Worm (Caenorhabditis elegans) whole organism, L4 larva: ENCODE data around the gene egg-3.
A peak's percentile ranks its signal among the peaks of the same experiment; 100 is the strongest.

ENCODE experiments used
- F26F4.8 ChIP-seq: fragments of 200-800 bp; sonication (Bioruptor generic); conservative IDR thresholded peaks from 2 replicates; pipeline ENCODE4 v1.3.6; 2022; ENCODE audit warnings: missing genetic modification characterization, missing compliant biosample characterization
- F49E8.2 ChIP-seq: sonication (generic microtip); optimal IDR thresholded peaks from 2 replicates; lab custom pipeline; 2016; ENCODE audit warnings: missing compliant biosample characterization, mild to moderate bottlenecking, missing genetic modification characterization, borderline replicate concordance
- ZK337.2 ChIP-seq: fragments of 200-800 bp; sonication (Bioruptor generic); IDR thresholded peaks from 2 replicates; pipeline ENCODE4 v1.3.6; 2022; ENCODE audit warnings: missing genetic modification reagents, missing genetic modification characterization, missing compliant biosample characterization
- ZK546.5 ChIP-seq, 2 experiments: sonication (generic microtip); optimal IDR thresholded peaks; 2 replicates each; lab custom pipeline; 2017; ENCODE audit warnings: missing biosample characterization in 2 of 2, missing genetic modification characterization in 2 of 2
- aly-2 ChIP-seq: sonication (generic microtip); optimal IDR thresholded peaks from 2 replicates; lab custom pipeline; 2018; ENCODE audit warnings: missing biosample characterization, missing genetic modification characterization
- arid-1 ChIP-seq: fragments of 200-800 bp; sonication (Bioruptor generic); conservative IDR thresholded peaks from 2 replicates; pipeline ENCODE4 v1.3.6; 2022; ENCODE audit warnings: missing genetic modification reagents, missing genetic modification characterization, missing compliant biosample characterization
- attf-4 ChIP-seq: sonication (generic microtip); optimal IDR thresholded peaks from 3 replicates; lab custom pipeline; 2017; ENCODE audit warnings: missing biosample characterization, missing genetic modification characterization
- ceh-32 ChIP-seq: sonication (generic microtip); optimal IDR thresholded peaks from 2 replicates; lab custom pipeline; 2016; ENCODE audit warnings: mild to moderate bottlenecking, missing genetic modification characterization, missing compliant biosample characterization; ENCODE audit not compliant: poor library complexity
- ceh-44 ChIP-seq: fragments of 200-800 bp; sonication (Bioruptor generic); IDR thresholded peaks from 2 replicates; pipeline ENCODE4 v1.3.6; 2022; ENCODE audit warnings: missing genetic modification reagents, missing genetic modification characterization, missing compliant biosample characterization
- ceh-62 ChIP-seq: sonication (generic microtip); optimal IDR thresholded peaks from 2 replicates; lab custom pipeline; 2017; ENCODE audit warnings: missing biosample characterization, missing genetic modification characterization
- ceh-82 ChIP-seq: sonication (generic microtip); optimal IDR thresholded peaks from 2 replicates; lab custom pipeline; 2017; ENCODE audit warnings: missing biosample characterization, missing genetic modification characterization
- daf-12 ChIP-seq: fragments of 150-350 bp; optimal IDR thresholded peaks from 2 replicates; lab custom pipeline; 2014; ENCODE audit warnings: missing biosample characterization, missing genetic modification reagents, missing genetic modification characterization
- daf-8 ChIP-seq: fragments of 200-800 bp; sonication (Bioruptor generic); IDR thresholded peaks from 2 replicates; pipeline ENCODE4 v1.3.6; 2022; ENCODE audit warnings: missing genetic modification characterization, missing compliant biosample characterization
- dmd-6 ChIP-seq: fragments of 200-800 bp; sonication (Bioruptor generic); IDR thresholded peaks from 2 replicates; pipeline ENCODE4 v1.3.6; 2022; ENCODE audit warnings: missing genetic modification reagents, missing genetic modification characterization, missing compliant biosample characterization
- dpl-1 ChIP-seq: fragments of 150-350 bp; optimal IDR thresholded peaks from 2 replicates; lab custom pipeline; 2014; ENCODE audit warnings: missing biosample characterization, missing genetic modification reagents, missing genetic modification characterization
- dve-1 ChIP-seq: sonication (generic microtip); optimal IDR thresholded peaks from 2 replicates; lab custom pipeline; 2017; ENCODE audit warnings: antibody characterized with exemption, mild to moderate bottlenecking, missing genetic modification characterization, missing compliant biosample characterization; ENCODE audit not compliant: insufficient read depth
- egl-43 ChIP-seq: fragments of 200-800 bp; sonication (Bioruptor generic); IDR thresholded peaks from 2 replicates; pipeline ENCODE4 v1.3.6; 2022; ENCODE audit warnings: missing genetic modification reagents, missing genetic modification characterization, missing compliant biosample characterization
- hmg-1.1 ChIP-seq: fragments of 200-800 bp; sonication (Bioruptor generic); IDR thresholded peaks from 2 replicates; pipeline ENCODE4 v1.3.6; 2022; ENCODE audit warnings: missing genetic modification reagents, missing genetic modification characterization, missing compliant biosample characterization
- jun-1 ChIP-seq: fragments of 150-350 bp; optimal IDR thresholded peaks from 2 replicates; lab custom pipeline; 2014; ENCODE audit warnings: missing biosample characterization, missing genetic modification reagents, missing genetic modification characterization
- lim-7 ChIP-seq: fragments of 200-800 bp; sonication (Bioruptor generic); IDR thresholded peaks from 2 replicates; pipeline ENCODE4 v1.3.6; 2022; ENCODE audit warnings: missing genetic modification characterization, missing compliant biosample characterization
- lin-1 ChIP-seq: fragments of 200-800 bp; sonication (Bioruptor generic); IDR thresholded peaks from 2 replicates; pipeline ENCODE4 v1.3.6; 2022; ENCODE audit warnings: missing genetic modification reagents, missing genetic modification characterization, missing compliant biosample characterization
- lin-15B ChIP-seq: fragments of 150-350 bp; sonication (generic microtip); optimal IDR thresholded peaks from 3 replicates; lab custom pipeline; 2014; ENCODE audit warnings: missing biosample characterization, missing genetic modification characterization
- lin-38 ChIP-seq: fragments of 200-800 bp; sonication (Bioruptor generic); IDR thresholded peaks from 2 replicates; pipeline ENCODE4 v1.3.6; 2022; ENCODE audit warnings: missing genetic modification reagents, missing genetic modification characterization, missing compliant biosample characterization
- lin-39 ChIP-seq: fragments of 150-350 bp; optimal IDR thresholded peaks from 2 replicates; lab custom pipeline; 2014; ENCODE audit warnings: missing biosample characterization, missing genetic modification reagents, missing genetic modification characterization
- lir-3 ChIP-seq: sonication (generic microtip); optimal IDR thresholded peaks from 2 replicates; lab custom pipeline; 2016; ENCODE audit warnings: mild to moderate bottlenecking, missing genetic modification characterization, missing compliant biosample characterization
- lsy-2 ChIP-seq, 2 experiments: fragments of 150-350 bp in 1 of 2; sonication (generic microtip) in 1 of 2; optimal IDR thresholded peaks; 2 replicates each; lab custom pipeline; 2014 to 2017; ENCODE audit warnings: missing biosample characterization in 2 of 2, missing genetic modification characterization in 2 of 2
- madf-5 ChIP-seq, 2 experiments: fragments of 200-800 bp; sonication (Bioruptor generic); IDR thresholded peaks; 2 replicates each; pipeline ENCODE4 v1.3.6; 2022; ENCODE audit warnings: missing compliant biosample characterization in 2 of 2, missing genetic modification characterization in 2 of 2
- madf-9 ChIP-seq: fragments of 200-800 bp; sonication (Bioruptor generic); conservative IDR thresholded peaks from 2 replicates; pipeline ENCODE4 v1.3.6; 2022; ENCODE audit warnings: missing genetic modification reagents, missing genetic modification characterization, missing compliant biosample characterization
- mdt-29 ChIP-seq: fragments of 200-800 bp; sonication (Bioruptor generic); IDR thresholded peaks from 2 replicates; pipeline ENCODE4 v1.3.6; 2022; ENCODE audit warnings: missing genetic modification reagents, missing genetic modification characterization, missing compliant biosample characterization
- mep-1 ChIP-seq: fragments of 150-350 bp; sonication (generic microtip); optimal IDR thresholded peaks from 3 replicates; lab custom pipeline; 2014; ENCODE audit warnings: missing biosample characterization, missing genetic modification characterization
- mes-2 ChIP-seq: sonication (generic microtip); optimal IDR thresholded peaks from 2 replicates; lab custom pipeline; 2016; ENCODE audit warnings: missing genotype, mild to moderate bottlenecking, missing genetic modification characterization, missing compliant biosample characterization; ENCODE audit not compliant: poor library complexity, severe bottlenecking
- mxl-2 ChIP-seq: fragments of 200-800 bp; sonication (Bioruptor generic); conservative IDR thresholded peaks from 2 replicates; pipeline ENCODE4 v1.3.6; 2022; ENCODE audit warnings: missing genetic modification reagents, missing genetic modification characterization, missing compliant biosample characterization
- mxl-3 ChIP-seq: fragments of 200-800 bp; sonication (Bioruptor generic); optimal IDR thresholded peaks from 2 replicates; lab custom pipeline; 2018; ENCODE audit warnings: mild to moderate bottlenecking, missing genetic modification characterization, missing compliant biosample characterization
- nhr-10 ChIP-seq: fragments of 150-350 bp; optimal IDR thresholded peaks from 2 replicates; lab custom pipeline; 2014; ENCODE audit warnings: missing biosample characterization, missing genetic modification characterization
- nhr-102 ChIP-seq: sonication (generic microtip); optimal IDR thresholded peaks from 2 replicates; lab custom pipeline; 2016; ENCODE audit warnings: mild to moderate bottlenecking, missing genetic modification characterization, moderate library complexity, missing compliant biosample characterization
- nhr-111 ChIP-seq: fragments of 200-800 bp; sonication (Bioruptor generic); optimal IDR thresholded peaks from 2 replicates; lab custom pipeline; 2018; ENCODE audit warnings: mild to moderate bottlenecking, missing genetic modification characterization, missing compliant biosample characterization
- nhr-41 ChIP-seq: fragments of 200-800 bp; sonication (Bioruptor generic); IDR thresholded peaks from 2 replicates; pipeline ENCODE4 v1.3.6; 2022; ENCODE audit warnings: missing genetic modification reagents, missing genetic modification characterization, missing compliant biosample characterization
- nhr-77 ChIP-seq: fragments of 150-350 bp; optimal IDR thresholded peaks from 2 replicates; lab custom pipeline; 2014; ENCODE audit warnings: missing biosample characterization, missing genetic modification characterization
- pqm-1 ChIP-seq: sonication (generic microtip); optimal IDR thresholded peaks from 2 replicates; lab custom pipeline; 2017; ENCODE audit warnings: missing biosample characterization, missing genetic modification characterization
- rbr-2 ChIP-seq: sonication (generic microtip); optimal IDR thresholded peaks from 2 replicates; lab custom pipeline; 2016; ENCODE audit warnings: missing genotype, missing genetic modification characterization, missing compliant biosample characterization
- sdz-12 ChIP-seq: fragments of 200-800 bp; sonication (Bioruptor generic); optimal IDR thresholded peaks from 2 replicates; lab custom pipeline; 2018; ENCODE audit warnings: mild to moderate bottlenecking, missing genetic modification characterization, missing compliant biosample characterization
- skn-1 ChIP-seq: fragments of 150-350 bp; optimal IDR thresholded peaks from 2 replicates; lab custom pipeline; 2014; ENCODE audit warnings: missing biosample characterization, missing genetic modification characterization
- snpc-4 ChIP-seq: fragments of 150-350 bp; optimal IDR thresholded peaks from 2 replicates; lab custom pipeline; 2014; ENCODE audit warnings: missing biosample characterization, missing genetic modification characterization
- tag-97 ChIP-seq: fragments of 200-800 bp; sonication (Bioruptor generic); IDR thresholded peaks from 2 replicates; pipeline ENCODE4 v1.3.6; 2022; ENCODE audit warnings: missing genetic modification characterization, missing compliant biosample characterization
- unc-39 ChIP-seq: sonication (generic microtip); optimal IDR thresholded peaks from 2 replicates; lab custom pipeline; 2017; ENCODE audit warnings: missing biosample characterization, missing genetic modification characterization
- vab-7 ChIP-seq: fragments of 200-800 bp; sonication (Bioruptor generic); IDR thresholded peaks from 2 replicates; pipeline ENCODE4 v1.3.6; 2022; ENCODE audit warnings: missing genetic modification reagents, missing genetic modification characterization, missing compliant biosample characterization
- zag-1 ChIP-seq: fragments of 150-350 bp; optimal IDR thresholded peaks from 2 replicates; lab custom pipeline; 2014; ENCODE audit warnings: missing biosample characterization, missing genetic modification characterization
- zfp-2 ChIP-seq: sonication (generic microtip); optimal IDR thresholded peaks from 2 replicates; lab custom pipeline; 2016; ENCODE audit warnings: mild to moderate bottlenecking, missing genetic modification characterization, missing compliant biosample characterization
- zfp-3 ChIP-seq: fragments of 200-800 bp; sonication (Bioruptor generic); conservative IDR thresholded peaks from 2 replicates; pipeline ENCODE4 v1.3.6; 2022; ENCODE audit warnings: missing genetic modification reagents, missing genetic modification characterization, missing compliant biosample characterization
- zip-11 ChIP-seq: fragments of 200-800 bp; sonication (Bioruptor generic); IDR thresholded peaks from 2 replicates; pipeline ENCODE4 v1.3.6; 2022; ENCODE audit warnings: missing genetic modification characterization, missing compliant biosample characterization
- ztf-7 ChIP-seq: fragments of 150-350 bp; optimal IDR thresholded peaks from 2 replicates; lab custom pipeline; 2014; ENCODE audit warnings: missing biosample characterization, missing genetic modification characterization

Gene egg-3

ce11 chrII:10868670-10869246 is 15.5 kb downstream of the egg-3 start, which contains the start of the genes gmps-1 and cap-2 (continued):
- TF ChIP-seq dpl-1 (GFP tag; lab: Kevin White, UChicago) (peak; percentile 91), nhr-102 (peak; percentile 96), F26F4.8 (GFP tag; lab: Robert Waterston, UW) (no peak), snpc-4 (tag; lab: Kevin White, UChicago) (no peak), lin-38 (GFP tag; lab: Robert Waterston, UW) (peak; percentile 93), pqm-1 (tag; lab: Kevin White, UChicago) (peak; percentile 12), ztf-7 (tag; lab: Kevin White, UChicago) (peak; percentile 92), dmd-6 (GFP tag; lab: Robert Waterston, UW) (peak; percentile 95), mxl-2 (GFP tag; lab: Robert Waterston, UW) (peak; percentile 76; the same call in 1 of the 2 replicates), mxl-3 (GFP tag; lab: Kevin White, UChicago) (peak; percentile 48), attf-4 (tag; lab: Kevin White, UChicago) (no peak), sdz-12 (GFP tag; lab: Kevin White, UChicago) (peak; percentile 33), rbr-2 (peak; percentile 95), aly-2 (tag; lab: Kevin White, UChicago) (no peak), ZK337.2 (GFP tag; lab: Robert Waterston, UW) (peak; percentile 89), vab-7 (GFP tag; lab: Robert Waterston, UW) (peak; percentile 80), dve-1 (tag; lab: Kevin White, UChicago) (peak; percentile 99), skn-1 (no peak), daf-8 (GFP tag; lab: Robert Waterston, UW) (no peak), jun-1 (tag; lab: Kevin White, UChicago) (peak; percentile 79), daf-12 (tag; lab: Kevin White, UChicago) (no peak), F49E8.2 (peak; percentile 75), lim-7 (GFP tag; lab: Robert Waterston, UW) (no peak), madf-9 (peak; percentile 88), ZK546.5 (tag; optimal IDR thresholded peaks at IDR 0.05; lab: Kevin White, UChicago) (peak in 1 of 2 experiments; percentile 20), hmg-1.1 (GFP tag; lab: Robert Waterston, UW) (peak; percentile 98), mes-2 (tag; lab: Kevin White, UChicago) (peak; percentile 96), zfp-2 (tag; lab: Kevin White, UChicago) (peak; percentile 74), madf-5 (GFP tag; IDR thresholded peaks at IDR 0.05; lab: Robert Waterston, UW) (no peak), lir-3 (tag; lab: Kevin White, UChicago) (peak; percentile 55), arid-1 (GFP tag; lab: Robert Waterston, UW) (peak; percentile 97), zip-11 (GFP tag; lab: Robert Waterston, UW) (no peak), egl-43 (GFP tag; lab: Robert Waterston, UW) (peak; percentile 92), ceh-62 (tag; lab: Kevin White, UChicago) (no peak), ceh-82 (tag; lab: Kevin White, UChicago) (no peak), ceh-32 (tag; lab: Kevin White, UChicago) (peak; percentile 81), zag-1 (tag; lab: Kevin White, UChicago) (peak; percentile 34), zfp-3 (GFP tag; lab: Robert Waterston, UW) (peak; percentile 86), ceh-44 (GFP tag; lab: Robert Waterston, UW) (no peak), lin-39 (tag; lab: Kevin White, UChicago) (peak; percentile 67), lin-15B (tag; lab: Kevin White, UChicago) (peak; percentile 43), lsy-2 (tag; optimal IDR thresholded peaks at IDR 0.05; lab: Kevin White, UChicago) (peak; percentile 100), mep-1 (tag; lab: Kevin White, UChicago) (peak; percentile 99), nhr-41 (GFP tag; lab: Robert Waterston, UW) (no peak), unc-39 (tag; lab: Kevin White, UChicago) (no peak), nhr-10 (tag; lab: Kevin White, UChicago) (peak; percentile 19), nhr-77 (tag; lab: Kevin White, UChicago) (peak; percentile 96), tag-97 (GFP tag; lab: Robert Waterston, UW) (0 out of 2 replicates have a peak, but pooled peaks have one; percentile 13), mdt-29 (peak; percentile 91), nhr-111 (GFP tag; lab: Kevin White, UChicago) (no peak), lin-1 (GFP tag; lab: Robert Waterston, UW) (peak; percentile 86)
